Fruit fly (Drosophila melanogaster) whole organism, prepupa: ENCODE results near the gene CG31055.

Experiments used
- Blimp-1 ChIP-seq: fragments of 200-800 bp; sonication (Bioruptor generic); optimal IDR thresholded peaks from 3 replicates; lab custom pipeline; 2017; ENCODE audit warnings: missing biosample characterization, missing genetic modification characterization, mild to moderate bottlenecking, moderate library complexity, missing genetic modification reagents
- CG10669 ChIP-seq: fragments of 200-800 bp; sonication (Bioruptor generic); optimal IDR thresholded peaks from 3 replicates; lab custom pipeline; 2018; ENCODE audit warnings: missing biosample characterization, mild to moderate bottlenecking, missing genetic modification characterization, moderate library complexity
- CG11294 ChIP-seq: fragments of 200-800 bp; sonication (Bioruptor generic); IDR thresholded peaks from 2 replicates; pipeline ENCODE4 v1.3.6; 2022; ENCODE audit warnings: missing biosample characterization, missing genetic modification characterization
- CG11762 ChIP-seq: fragments of 200-800 bp; sonication (Bioruptor generic); optimal IDR thresholded peaks from 3 replicates; lab custom pipeline; 2016; ENCODE audit warnings: missing biosample characterization, missing genetic modification characterization; ENCODE audit not compliant: insufficient read depth
- CG11902 ChIP-seq: fragments of 200-800 bp; sonication (Bioruptor generic); optimal IDR thresholded peaks from 3 replicates; lab custom pipeline; 2016; ENCODE audit warnings: missing biosample characterization, missing genetic modification characterization
- CG15336 ChIP-seq: fragments of 200-800 bp; sonication (Bioruptor generic); IDR thresholded peaks from 2 replicates; pipeline ENCODE4 v1.3.6; 2022; ENCODE audit warnings: missing biosample characterization, missing genetic modification characterization
- CG16779 ChIP-seq: fragments of 200-800 bp; sonication (Bioruptor generic); optimal IDR thresholded peaks from 3 replicates; lab custom pipeline; 2017; ENCODE audit warnings: missing biosample characterization, mild to moderate bottlenecking, missing genetic modification characterization
- CG3032 ChIP-seq: fragments of 200-800 bp; optimal IDR thresholded peaks from 2 replicates; lab custom pipeline; 2019; ENCODE audit warnings: missing biosample characterization, mild to moderate bottlenecking, missing genetic modification characterization, moderate library complexity
- CG31627 ChIP-seq: fragments of 200-800 bp; sonication (Bioruptor generic); optimal IDR thresholded peaks from 3 replicates; lab custom pipeline; 2016; ENCODE audit warnings: missing biosample characterization, missing genetic modification characterization
- CG34406 ChIP-seq: fragments of 200-800 bp; sonication (Bioruptor generic); optimal IDR thresholded peaks from 3 replicates; lab custom pipeline; 2016; ENCODE audit warnings: missing biosample characterization, missing genetic modification characterization
- CG3919 ChIP-seq: fragments of 200-800 bp; sonication (Bioruptor generic); optimal IDR thresholded peaks from 3 replicates; lab custom pipeline; 2016; ENCODE audit warnings: missing biosample characterization, missing genetic modification characterization
- CG6163 ChIP-seq: fragments of 200-800 bp; sonication (Bioruptor generic); IDR thresholded peaks from 3 replicates; pipeline ENCODE4 v1.3.6; 2022; ENCODE audit warnings: missing biosample characterization, missing genetic modification characterization
- CG6276 ChIP-seq: fragments of 200-800 bp; sonication (Bioruptor generic); optimal IDR thresholded peaks from 2 replicates; lab custom pipeline; 2017; ENCODE audit warnings: missing biosample characterization, mild to moderate bottlenecking, missing genetic modification characterization
- CG6792 ChIP-seq: fragments of 200-800 bp; sonication (Bioruptor generic); optimal IDR thresholded peaks from 3 replicates; lab custom pipeline; 2016; ENCODE audit warnings: missing biosample characterization, missing genetic modification characterization
- CG6808 ChIP-seq: fragments of 200-800 bp; sonication (Bioruptor generic); optimal IDR thresholded peaks from 3 replicates; lab custom pipeline; 2017; ENCODE audit warnings: missing biosample characterization, missing genetic modification characterization, mild to moderate bottlenecking, moderate library complexity, missing genetic modification reagents
- CG7368 ChIP-seq: fragments of 200-800 bp; sonication (Bioruptor generic); optimal IDR thresholded peaks from 3 replicates; lab custom pipeline; 2016; ENCODE audit warnings: missing biosample characterization, missing genetic modification characterization
- CG8119 ChIP-seq: fragments of 200-800 bp; sonication (Bioruptor generic); IDR thresholded peaks from 3 replicates; pipeline ENCODE4 v1.3.6; 2022; ENCODE audit warnings: missing biosample characterization, missing genetic modification characterization
- CG8319 ChIP-seq: fragments of 200-800 bp; sonication (Bioruptor generic); optimal IDR thresholded peaks from 3 replicates; lab custom pipeline; 2016; ENCODE audit warnings: missing biosample characterization, missing genetic modification characterization
- CG8632 ChIP-seq: fragments of 200-800 bp; sonication (Bioruptor generic); optimal IDR thresholded peaks from 3 replicates; lab custom pipeline; 2016; ENCODE audit warnings: missing biosample characterization, missing genetic modification characterization
- Eip75B ChIP-seq: fragments of 200-800 bp; sonication (Bioruptor generic); optimal IDR thresholded peaks from 3 replicates; lab custom pipeline; 2016; ENCODE audit warnings: missing biosample characterization, missing genetic modification characterization
- Eip78C ChIP-seq: fragments of 200-800 bp; sonication (Bioruptor generic); peaks from one replicate; lab custom pipeline; 2016; ENCODE audit warnings: missing biosample characterization, missing genetic modification characterization
- Eip93F ChIP-seq: fragments of 200-800 bp; sonication (Bioruptor generic); optimal IDR thresholded peaks from 2 replicates; lab custom pipeline; 2016; ENCODE audit warnings: missing biosample characterization, mild to moderate bottlenecking, missing genetic modification characterization
- Ets96B ChIP-seq: fragments of 200-800 bp; optimal IDR thresholded peaks from 2 replicates; lab custom pipeline; 2019; ENCODE audit warnings: missing biosample characterization, mild to moderate bottlenecking, missing genetic modification characterization, moderate library complexity
- Gug ChIP-seq: fragments of 200-800 bp; sonication (Bioruptor generic); IDR thresholded peaks from 2 replicates; pipeline ENCODE4 v1.3.6; 2022; ENCODE audit warnings: missing biosample characterization, missing genetic modification characterization
- Hr39 ChIP-seq: fragments of 200-800 bp; sonication (Bioruptor generic); optimal IDR thresholded peaks from 2 replicates; lab custom pipeline; 2016; ENCODE audit warnings: missing biosample characterization, missing genetic modification characterization
- Lpt ChIP-seq: fragments of 200-800 bp; sonication (Bioruptor generic); optimal IDR thresholded peaks from 3 replicates; lab custom pipeline; 2016; ENCODE audit warnings: missing biosample characterization, missing genetic modification characterization
- Met ChIP-seq: fragments of 200-800 bp; sonication (Bioruptor generic); optimal IDR thresholded peaks from 3 replicates; lab custom pipeline; 2016; ENCODE audit warnings: missing biosample characterization, missing genetic modification characterization
- OdsH ChIP-seq: fragments of 200-800 bp; sonication (Bioruptor generic); optimal IDR thresholded peaks from 3 replicates; lab custom pipeline; 2016; ENCODE audit warnings: missing biosample characterization, missing genetic modification characterization
- Smox ChIP-seq: fragments of 200-800 bp; sonication (Bioruptor generic); optimal IDR thresholded peaks from 3 replicates; lab custom pipeline; 2016; ENCODE audit warnings: missing biosample characterization, missing genetic modification characterization
- Sox14 ChIP-seq: fragments of 200-800 bp; sonication (Bioruptor generic); optimal IDR thresholded peaks from 3 replicates; lab custom pipeline; 2016; ENCODE audit warnings: missing biosample characterization, missing genetic modification characterization
- Sox15 ChIP-seq: fragments of 200-800 bp; sonication (Bioruptor generic); optimal IDR thresholded peaks from 3 replicates; lab custom pipeline; 2016; ENCODE audit warnings: missing biosample characterization, missing genetic modification characterization
- acj6 ChIP-seq: fragments of 200-800 bp; sonication (Bioruptor generic); optimal IDR thresholded peaks from 3 replicates; lab custom pipeline; 2016; ENCODE audit warnings: missing biosample characterization, missing genetic modification characterization
- cyc ChIP-seq: fragments of 200-800 bp; sonication (Bioruptor generic); optimal IDR thresholded peaks from 3 replicates; lab custom pipeline; 2016; ENCODE audit warnings: missing biosample characterization, missing genetic modification characterization
- dac ChIP-seq: fragments of 200-800 bp; sonication (Bioruptor generic); optimal IDR thresholded peaks from 2 replicates; lab custom pipeline; 2017; ENCODE audit warnings: missing biosample characterization, mild to moderate bottlenecking, missing genetic modification characterization
- dsx ChIP-seq: fragments of 200-800 bp; optimal IDR thresholded peaks from 3 replicates; lab custom pipeline; 2019; ENCODE audit warnings: missing biosample characterization, mild to moderate bottlenecking, missing genetic modification characterization, moderate library complexity; ENCODE audit not compliant: poor library complexity, severe bottlenecking
- eg ChIP-seq: fragments of 200-800 bp; sonication (Bioruptor generic); IDR thresholded peaks from 3 replicates; pipeline ENCODE4 v1.3.6; 2022; ENCODE audit warnings: missing biosample characterization, missing genetic modification characterization
- esn ChIP-seq: fragments of 200-800 bp; sonication (Bioruptor generic); optimal IDR thresholded peaks from 2 replicates; lab custom pipeline; 2016; ENCODE audit warnings: missing biosample characterization, mild to moderate bottlenecking, missing genetic modification characterization, moderate library complexity
- fd59A ChIP-seq: fragments of 200-800 bp; sonication (Bioruptor generic); optimal IDR thresholded peaks from 2 replicates; lab custom pipeline; 2017; ENCODE audit warnings: missing biosample characterization, mild to moderate bottlenecking, missing genetic modification characterization, missing genetic modification reagents
- fkh ChIP-seq: fragments of 200-800 bp; sonication (Bioruptor generic); optimal IDR thresholded peaks from 3 replicates; lab custom pipeline; 2017; ENCODE audit warnings: missing biosample characterization, mild to moderate bottlenecking, missing genetic modification characterization, moderate library complexity
- lz ChIP-seq: fragments of 200-800 bp; sonication (Bioruptor generic); optimal IDR thresholded peaks from 3 replicates; lab custom pipeline; 2016; ENCODE audit warnings: missing biosample characterization, missing genetic modification characterization
- pdm3 ChIP-seq: fragments of 200-800 bp; sonication (Bioruptor generic); optimal IDR thresholded peaks from 3 replicates; lab custom pipeline; 2016; ENCODE audit warnings: missing biosample characterization, missing genetic modification characterization
- salr ChIP-seq, 2 experiments: fragments of 200-800 bp; sonication (Bioruptor generic); optimal IDR thresholded peaks; 3 replicates each; lab custom pipeline; 2016 to 2018; ENCODE audit warnings: missing biosample characterization in 2 of 2, missing genetic modification characterization in 2 of 2, mild to moderate bottlenecking in 1 of 2
- spab ChIP-seq: fragments of 200-800 bp; sonication (Bioruptor generic); optimal IDR thresholded peaks from 2 replicates; lab custom pipeline; 2017; ENCODE audit warnings: missing biosample characterization, mild to moderate bottlenecking, missing genetic modification characterization, missing genetic modification reagents
- ss ChIP-seq, 2 experiments: fragments of 200-800 bp; sonication (Bioruptor generic); optimal IDR thresholded peaks; 2 replicates in 1 of 2; 3 replicates in 1 of 2; lab custom pipeline; 2017 to 2018; ENCODE audit warnings: mild to moderate bottlenecking in 2 of 2, missing biosample characterization in 2 of 2, missing genetic modification characterization in 2 of 2, moderate library complexity in 1 of 2
- svp ChIP-seq: fragments of 200-800 bp; sonication (Bioruptor generic); peaks from one replicate; lab custom pipeline; 2016; ENCODE audit warnings: missing biosample characterization, missing genetic modification characterization
- topi ChIP-seq: fragments of 200-800 bp; sonication (Bioruptor generic); optimal IDR thresholded peaks from 3 replicates; lab custom pipeline; 2016; ENCODE audit warnings: missing biosample characterization, missing genetic modification characterization
- vri ChIP-seq: fragments of 200-800 bp; sonication (Bioruptor generic); optimal IDR thresholded peaks from 3 replicates; lab custom pipeline; 2016; ENCODE audit warnings: missing biosample characterization, mild to moderate bottlenecking, missing genetic modification characterization

Gene CG31055

DNA sequence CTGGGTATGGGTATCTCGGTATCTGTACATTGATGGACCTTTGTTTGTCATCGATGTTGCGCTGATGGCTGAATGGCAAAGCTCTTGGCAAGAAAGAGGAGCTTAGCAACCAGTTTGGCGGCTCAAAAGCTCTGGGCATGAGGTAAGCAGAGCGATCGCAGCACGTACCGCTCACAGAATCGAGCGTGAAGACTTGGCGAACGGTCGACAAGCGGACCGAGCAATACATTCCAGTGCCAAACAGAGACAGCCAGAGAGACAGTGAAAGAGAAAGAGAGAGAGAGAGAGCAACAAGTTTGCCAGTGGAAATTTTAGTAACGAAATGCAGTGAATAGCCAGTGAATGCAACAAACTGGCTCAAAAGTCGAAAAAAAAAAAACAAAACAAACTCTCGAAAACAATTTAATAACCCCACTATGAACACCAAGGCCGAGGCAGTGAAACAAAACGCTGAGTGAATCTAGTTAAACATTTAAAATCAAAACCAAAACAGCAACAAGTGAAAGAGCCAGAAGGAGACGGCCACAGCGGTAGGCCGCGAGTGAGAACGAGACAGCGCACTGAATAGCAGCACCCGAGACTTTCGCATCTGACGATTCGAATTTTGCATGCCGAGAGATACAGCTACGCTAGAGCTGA, 48.6 kb upstream of the CG31055 start, which contains the start of gene Ets98B (continued):
- TF ChIP-seq CG8119 (GFP tag; lab: Robert Waterston, UW), result no peak
- TF ChIP-seq CG7368, result no peak
- TF ChIP-seq acj6 (GFP tag; lab: Kevin White, UChicago), result no peak
- no peak for TF ChIP-seq lz (GFP tag; lab: Kevin White, UChicago)

DNA sequence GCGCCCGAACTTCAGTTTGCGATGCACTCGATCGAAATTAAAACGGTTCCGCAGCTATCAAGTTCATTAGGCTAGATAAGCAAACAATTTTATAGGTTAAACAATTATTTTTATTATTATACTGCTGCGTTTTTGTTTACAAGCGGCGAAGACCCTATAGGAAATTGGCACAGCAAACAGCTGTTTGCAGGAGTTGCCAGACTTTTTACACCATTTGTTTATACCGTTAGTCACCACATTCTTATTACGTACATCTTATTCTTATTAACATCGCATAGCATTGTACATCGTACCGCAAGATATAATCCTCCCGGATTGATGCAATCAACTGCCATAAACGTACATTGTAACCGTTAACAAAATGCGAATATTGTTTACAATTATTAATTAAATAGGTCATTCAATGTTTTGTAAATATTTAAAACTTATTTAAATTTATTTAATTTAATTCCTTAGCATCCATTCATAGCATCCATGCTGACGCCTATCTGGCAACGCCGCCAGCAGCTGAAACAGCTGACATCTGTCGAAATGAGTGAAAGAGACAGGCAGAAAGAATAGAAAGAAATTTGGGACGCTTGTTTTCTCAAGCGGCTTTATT, 18.7 kb upstream of the CG31055 start, which contains the start of the genes CROT and CG12877:
Gene CROT (minus strand): TSS at position 171 of the 601 bp plus-strand sequence.
Gene CG12877 (plus strand): TSS at position 520 of the 601 bp plus-strand sequence.
- TF ChIP-seq CG11294, result peak; percentile 78; the same call in 1 of the 2 replicates
- peak; percentile 72 for TF ChIP-seq CG6163
- TF ChIP-seq Eip75B, result peak; percentile 70
- peak; percentile 57 for TF ChIP-seq CG8119 (GFP tag; lab: Robert Waterston, UW)
- peak; percentile 69 for TF ChIP-seq CG7368
- TF ChIP-seq CG6276 (GFP tag; lab: Kevin White, UChicago), result no peak
- peak; percentile 96 for TF ChIP-seq fkh (GFP tag; lab: Kevin White, UChicago)
- peak; percentile 51 for TF ChIP-seq CG11762 (GFP tag; lab: Kevin White, UChicago)
- peak; percentile 54 for TF ChIP-seq dac
- TF ChIP-seq eg, result peak; percentile 85
- peak; percentile 54 for TF ChIP-seq CG6808 (GFP tag; lab: Kevin White, UChicago)
- TF ChIP-seq fd59A (GFP tag; lab: Kevin White, UChicago), result peak; percentile 70
- peak; percentile 28 for TF ChIP-seq Eip93F (GFP tag; lab: Kevin White, UChicago)
- peak in 1 of 2 experiments; percentile 46 for TF ChIP-seq ss (GFP tag; optimal IDR thresholded peaks at IDR 0.05; lab: Kevin White, UChicago)
- peak; percentile 67 for TF ChIP-seq svp (GFP tag; lab: Kevin White, UChicago)
- TF ChIP-seq pdm3, result peak; percentile 84
- peak; percentile 70 for TF ChIP-seq Ets96B
- peak; percentile 72 for TF ChIP-seq CG3919 (GFP tag; lab: Kevin White, UChicago)
- TF ChIP-seq CG34406, result peak; percentile 82
- TF ChIP-seq OdsH (GFP tag; lab: Kevin White, UChicago), result no peak
- TF ChIP-seq Met, result peak; percentile 77
- TF ChIP-seq CG11902, result peak; percentile 65
- TF ChIP-seq CG31627 (GFP tag; lab: Kevin White, UChicago), result peak; percentile 75
- peak; percentile 5 for TF ChIP-seq vri
- peak; percentile 70 to 78 for TF ChIP-seq salr (GFP tag; optimal IDR thresholded peaks at IDR 0.05; lab: Kevin White, UChicago)
- TF ChIP-seq Blimp-1, result peak; percentile 41
- peak; percentile 77 for TF ChIP-seq lz (GFP tag; lab: Kevin White, UChicago)
- peak; percentile 54 for TF ChIP-seq topi (GFP tag; lab: Kevin White, UChicago)
- TF ChIP-seq Sox14 (GFP tag; lab: Kevin White, UChicago), result peak; percentile 75
- peak; percentile 82 for TF ChIP-seq Sox15 (GFP tag; lab: Kevin White, UChicago)
- peak; percentile 90 for TF ChIP-seq Eip78C (GFP tag; lab: Kevin White, UChicago)
- TF ChIP-seq Smox (GFP tag; lab: Kevin White, UChicago), result peak; percentile 75
- peak; percentile 85 for TF ChIP-seq acj6 (GFP tag; lab: Kevin White, UChicago)
- peak; percentile 47 for TF ChIP-seq dsx (GFP tag; lab: Kevin White, UChicago)
- peak; percentile 66 for TF ChIP-seq CG15336 (GFP tag; lab: Robert Waterston, UW)
- TF ChIP-seq esn (GFP tag; lab: Kevin White, UChicago), result peak; percentile 82
- peak; percentile 70 for TF ChIP-seq Hr39 (GFP tag; lab: Kevin White, UChicago)
- peak; percentile 78 for TF ChIP-seq CG8632
- TF ChIP-seq CG16779 (tag; lab: Kevin White, UChicago), result no peak
- peak; percentile 59 for TF ChIP-seq Lpt (GFP tag; lab: Kevin White, UChicago)
- peak; percentile 69 for TF ChIP-seq CG6792 (GFP tag; lab: Kevin White, UChicago)
- TF ChIP-seq CG3032, result peak; percentile 82
- TF ChIP-seq CG10669 (GFP tag; lab: Kevin White, UChicago), result peak; percentile 71
- TF ChIP-seq spab (GFP tag; lab: Kevin White, UChicago), result peak; percentile 44
- peak; percentile 66 for TF ChIP-seq Gug (GFP tag; lab: Robert Waterston, UW)
- peak; percentile 62 for TF ChIP-seq CG8319
- peak; percentile 71 for TF ChIP-seq cyc
